Fruit fly (Drosophila melanogaster): ENCODE measurements around the gene CG14315.

The CG14315 gene

dm6 chr3R:18208479-18208878 lies 50.0 kb downstream of the CG14315 start, which contains the start of gene CG44158:
CG44158 (plus strand) TSS chr3R:18208779.
- TF ChIP-seq fd96Ca (GFP tag; IDR thresholded peaks at IDR 0.05) (no peak), CG13204 (GFP tag; optimal IDR thresholded peaks at IDR 0.05) (no peak), EcR (GFP tag; optimal IDR thresholded peaks at IDR 0.05) (no peak), CG34367 (tag; optimal IDR thresholded peaks at IDR 0.05) (no peak), D1 (tag; optimal IDR thresholded peaks at IDR 0.05) (no peak), Ets98B (GFP tag; IDR thresholded peaks at IDR 0.05) (no peak)
